Worm (Caenorhabditis elegans) whole organism, midembryonic: ENCODE measurements around the gene C10A4.7.

Experiments
- flt-1 ChIP-seq: fragments of 200-800 bp; sonication (Bioruptor generic); IDR thresholded peaks from 2 replicates; pipeline ENCODE4 v1.3.6; 2022; ENCODE audit warnings: missing genetic modification characterization, missing compliant biosample characterization
- klf-2 ChIP-seq: fragments of 200-800 bp; sonication (Bioruptor generic); conservative IDR thresholded peaks from 2 replicates; pipeline ENCODE4 v1.3.6; 2022; ENCODE audit warnings: missing genetic modification reagents, missing genetic modification characterization, missing compliant biosample characterization
- ref-1 ChIP-seq: fragments of 200-800 bp; sonication (Bioruptor generic); conservative IDR thresholded peaks from 2 replicates; pipeline ENCODE4 v1.3.6; 2022; ENCODE audit warnings: missing genetic modification reagents, missing genetic modification characterization, missing compliant biosample characterization
- ztf-23 ChIP-seq: fragments of 200-800 bp; sonication (Bioruptor generic); IDR thresholded peaks from 2 replicates; pipeline ENCODE4 v1.3.6; 2022; ENCODE audit warnings: missing genetic modification reagents, missing genetic modification characterization, missing compliant biosample characterization
- ztf-29 ChIP-seq: fragments of 200-800 bp; sonication (Bioruptor generic); IDR thresholded peaks from 2 replicates; pipeline ENCODE4 v1.3.6; 2022; ENCODE audit warnings: missing genetic modification reagents, missing genetic modification characterization, missing compliant biosample characterization

DNA sequence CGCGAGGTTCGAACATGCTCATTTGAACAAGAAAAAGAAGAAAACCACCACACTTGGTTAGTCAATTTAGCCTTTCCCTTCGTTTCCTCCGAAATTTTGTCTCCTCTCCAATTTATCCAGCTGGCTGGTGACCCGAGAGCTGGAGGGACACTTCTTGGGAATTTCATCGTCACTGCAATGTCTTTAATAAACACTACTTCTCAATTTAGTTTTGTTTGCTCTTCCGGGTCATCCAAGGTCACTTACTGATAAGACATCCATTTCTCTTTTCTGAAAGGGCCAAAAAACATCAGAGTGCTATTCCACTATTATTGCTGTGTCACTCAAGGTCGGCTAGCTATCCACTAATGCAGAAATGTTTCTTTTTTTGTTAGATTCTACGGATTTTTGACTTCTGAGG is 9.9 kb downstream of the C10A4.7 start, which contains the start of gene C10A4.3:
- TF ChIP-seq klf-2 (GFP tag; lab: Robert Waterston, UW) = no peak
- no peak for TF ChIP-seq ref-1 (GFP tag; lab: Robert Waterston, UW)
- TF ChIP-seq flt-1 (GFP tag; lab: Robert Waterston, UW) = no peak
- no peak for TF ChIP-seq ztf-29 (GFP tag; lab: Robert Waterston, UW)
- TF ChIP-seq ztf-23 (GFP tag; lab: Robert Waterston, UW) = no peak
